Fruit fly (Drosophila melanogaster): ENCODE results near the gene AspRS-m.

dm6 chr2L:16847948-16848347 is 21.1 kb downstream of the AspRS-m start:
- TF ChIP-seq ey (GFP tag; optimal IDR thresholded peaks at IDR 0.05): no peak
- TF ChIP-seq h (GFP tag; optimal IDR thresholded peaks at IDR 0.05): no peak
- TF ChIP-seq OdsH (GFP tag; optimal IDR thresholded peaks at IDR 0.05): no peak
- no peak for TF ChIP-seq pan (optimal IDR thresholded peaks at IDR 0.05)
- TF ChIP-seq lola (GFP tag; optimal IDR thresholded peaks at IDR 0.05): no peak
- TF ChIP-seq br (GFP tag; optimal IDR thresholded peaks at IDR 0.05): no peak
- no peak for TF ChIP-seq usp (GFP tag; optimal IDR thresholded peaks at IDR 0.05)
- TF ChIP-seq Jra (GFP tag; optimal IDR thresholded peaks at IDR 0.05): no peak
- TF ChIP-seq psq (GFP tag; optimal IDR thresholded peaks at IDR 0.05): no peak
- no peak for TF ChIP-seq Rel (GFP tag; optimal IDR thresholded peaks at IDR 0.05)
- no peak for TF ChIP-seq Rel (tag; optimal IDR thresholded peaks at IDR 0.05)
- no peak for TF ChIP-seq Dfd (GFP tag; optimal IDR thresholded peaks at IDR 0.05)
- no peak for TF ChIP-seq Abd-B (GFP tag; optimal IDR thresholded peaks at IDR 0.05)

Measured in whole organism, wandering third instar larva.